Fruit fly (Drosophila melanogaster): ENCODE results near the gene teq.
A peak's percentile ranks its signal among the peaks of the same experiment; 100 is the strongest.

DNA sequence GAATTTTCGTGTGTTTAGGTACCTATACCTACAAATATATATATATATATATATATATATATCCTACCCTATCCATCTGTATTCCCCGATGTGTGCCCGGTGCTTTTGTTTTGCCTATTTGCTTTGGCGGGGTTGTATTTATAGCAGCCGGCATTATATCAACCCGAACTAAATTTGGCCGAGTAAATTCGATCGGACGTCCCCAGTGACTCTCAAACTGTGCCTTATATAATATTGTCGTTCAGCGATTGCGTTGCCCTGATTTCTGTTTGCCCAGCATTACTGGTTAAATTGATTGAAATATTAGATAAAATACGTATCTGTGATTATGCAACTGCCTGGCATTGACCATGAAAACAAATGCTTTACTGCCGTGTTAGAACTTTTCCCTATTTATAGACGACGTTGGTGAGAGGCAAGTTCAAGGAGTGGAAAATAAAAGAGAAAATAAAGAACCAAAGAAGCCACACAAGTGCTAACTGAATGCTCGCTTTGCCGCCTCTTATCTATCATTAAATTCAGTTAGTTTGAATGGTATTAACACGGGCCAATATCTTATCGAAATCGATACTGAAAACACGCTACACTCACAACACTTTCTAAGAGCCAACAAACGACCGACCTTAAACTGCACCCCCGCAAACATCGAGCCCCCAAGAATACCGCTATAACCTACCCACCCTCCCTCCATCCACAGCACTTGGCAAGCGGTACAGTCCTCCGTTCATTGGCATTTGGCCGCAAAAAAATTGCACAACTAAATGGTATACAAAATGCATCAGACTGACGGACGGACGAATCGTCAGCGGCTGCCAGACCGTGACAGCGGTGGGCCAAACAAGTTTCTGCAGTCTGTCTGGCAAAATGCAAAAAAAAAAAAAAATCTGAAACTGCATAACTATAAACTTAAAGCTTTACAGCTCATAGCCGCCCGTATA, 18.3 kb upstream of the teq start:
- peak; percentile 51; the same call in 1 of the 2 replicates for TF ChIP-seq CG32121 (GFP tag; IDR thresholded peaks at IDR 0.05)
- peak; percentile 23; the same call in 1 of the 2 replicates for TF ChIP-seq Ets98B (GFP tag; IDR thresholded peaks at IDR 0.05)
- no peak for TF ChIP-seq CG34367 (tag; optimal IDR thresholded peaks at IDR 0.05)
- TF ChIP-seq Pif1A (GFP tag; optimal IDR thresholded peaks at IDR 0.05) = peak; percentile 50
